Fruit fly (Drosophila melanogaster) whole organism, embryonic: ENCODE results near the gene CG14830.

ENCODE experiments used
- Ada2b ChIP-seq: fragments of 200-800 bp; sonication (Bioruptor generic); IDR thresholded peaks from 2 replicates; pipeline ENCODE4 v1.3.6; 2022; ENCODE audit warnings: missing biosample characterization, missing genetic modification characterization
- CG10462 ChIP-seq: fragments of 200-800 bp; sonication (Bioruptor generic); optimal IDR thresholded peaks from 2 replicates; lab custom pipeline; 2016; ENCODE audit warnings: missing biosample characterization, missing genetic modification characterization
- CG12299 ChIP-seq: fragments of 200-800 bp; sonication (Bioruptor generic); optimal IDR thresholded peaks from 2 replicates; lab custom pipeline; 2018; ENCODE audit warnings: missing biosample characterization, mild to moderate bottlenecking, missing genetic modification characterization
- CG13894 ChIP-seq: fragments of 200-800 bp; sonication (Bioruptor generic); optimal IDR thresholded peaks from 3 replicates; lab custom pipeline; 2018; ENCODE audit warnings: missing biosample characterization, mild to moderate bottlenecking, missing genetic modification characterization, moderate library complexity
- CG17328 ChIP-seq: fragments of 200-800 bp; sonication (Bioruptor generic); IDR thresholded peaks from 2 replicates; pipeline ENCODE4 v1.3.6; 2022; ENCODE audit warnings: missing biosample characterization, missing genetic modification characterization
- CG17359 ChIP-seq: fragments of 200-800 bp; sonication (Bioruptor generic); optimal IDR thresholded peaks from 3 replicates; lab custom pipeline; 2018; ENCODE audit warnings: missing biosample characterization, mild to moderate bottlenecking, missing genetic modification characterization, moderate library complexity
- CG17802 ChIP-seq: fragments of 200-800 bp; sonication (Bioruptor generic); optimal IDR thresholded peaks from 2 replicates; lab custom pipeline; 2018; ENCODE audit warnings: missing biosample characterization, mild to moderate bottlenecking, missing genetic modification characterization, moderate library complexity
- CG18011 ChIP-seq: fragments of 200-800 bp; sonication (Bioruptor generic); optimal IDR thresholded peaks from 2 replicates; lab custom pipeline; 2017; ENCODE audit warnings: missing biosample characterization, missing genetic modification characterization, mild to moderate bottlenecking, moderate library complexity, missing genotype
- CG18764 ChIP-seq: fragments of 200-800 bp; sonication (Bioruptor generic); optimal IDR thresholded peaks from 3 replicates; lab custom pipeline; 2016; ENCODE audit warnings: missing biosample characterization, missing genetic modification characterization
- CG32532 ChIP-seq: fragments of 200-800 bp; sonication (Bioruptor generic); IDR thresholded peaks from 2 replicates; pipeline ENCODE4 v1.3.6; 2022; ENCODE audit warnings: missing biosample characterization, missing genetic modification characterization
- CG42726 ChIP-seq: fragments of 200-800 bp; sonication (Bioruptor generic); IDR thresholded peaks from 2 replicates; pipeline ENCODE4 v1.3.6; 2022; ENCODE audit warnings: missing biosample characterization, missing genetic modification characterization; ENCODE audit not compliant: partially characterized antibody
- CG43689 ChIP-seq: fragments of 200-800 bp; sonication (Bioruptor generic); IDR thresholded peaks from 2 replicates; pipeline ENCODE4 v1.3.6; 2022; ENCODE audit warnings: missing biosample characterization, missing genetic modification characterization
- CG4707 ChIP-seq: fragments of 200-800 bp; sonication (Bioruptor generic); optimal IDR thresholded peaks from 2 replicates; lab custom pipeline; 2018; ENCODE audit warnings: missing biosample characterization, mild to moderate bottlenecking, missing genetic modification characterization, moderate library complexity
- CG6272 ChIP-seq: fragments of 200-800 bp; sonication (Bioruptor generic); IDR thresholded peaks from 2 replicates; pipeline ENCODE4 v1.3.6; 2022; ENCODE audit warnings: missing biosample characterization, missing genetic modification characterization
- CG7786 ChIP-seq: fragments of 200-800 bp; sonication (Bioruptor generic); optimal IDR thresholded peaks from 2 replicates; lab custom pipeline; 2016; ENCODE audit warnings: missing biosample characterization, missing genetic modification characterization
- CG8388 ChIP-seq: fragments of 200-800 bp; sonication (Bioruptor generic); optimal IDR thresholded peaks from 2 replicates; lab custom pipeline; 2019; ENCODE audit warnings: missing biosample characterization, mild to moderate bottlenecking, missing genetic modification characterization, moderate library complexity
- CG8765 ChIP-seq: fragments of 200-800 bp; sonication (Bioruptor generic); IDR thresholded peaks from 2 replicates; pipeline ENCODE4 v1.3.6; 2022; ENCODE audit warnings: missing biosample characterization, missing genetic modification characterization
- CG8924 ChIP-seq: fragments of 200-800 bp; optimal IDR thresholded peaks from 3 replicates; lab custom pipeline; 2019; ENCODE audit warnings: missing biosample characterization, mild to moderate bottlenecking, missing genetic modification characterization, moderate library complexity
- D19B ChIP-seq: fragments of 200-800 bp; sonication (Bioruptor generic); optimal IDR thresholded peaks from 2 replicates; lab custom pipeline; 2017; ENCODE audit warnings: missing biosample characterization, mild to moderate bottlenecking, missing genetic modification characterization
- ERR ChIP-seq: fragments of 200-800 bp; sonication (Bioruptor generic); optimal IDR thresholded peaks from 2 replicates; lab custom pipeline; 2016; ENCODE audit warnings: missing biosample characterization, missing genetic modification characterization
- Ets65A ChIP-seq: fragments of 200-800 bp; sonication (Bioruptor generic); peaks from one replicate; lab custom pipeline; 2016; ENCODE audit warnings: missing biosample characterization, missing genetic modification characterization
- Ets97D ChIP-seq: fragments of 200-800 bp; sonication (Bioruptor generic); optimal IDR thresholded peaks from 3 replicates; lab custom pipeline; 2016; ENCODE audit warnings: missing biosample characterization, missing genetic modification characterization
- Fer1 ChIP-seq: fragments of 200-800 bp; sonication (Bioruptor generic); optimal IDR thresholded peaks from 2 replicates; lab custom pipeline; 2017; ENCODE audit warnings: missing biosample characterization, mild to moderate bottlenecking, missing genetic modification characterization
- GATAe ChIP-seq: fragments of 200-800 bp; sonication (Bioruptor generic); conservative IDR thresholded peaks from 2 replicates; pipeline ENCODE4 v1.3.6; 2022; ENCODE audit warnings: missing biosample characterization, missing genetic modification characterization
- Gug ChIP-seq: fragments of 200-800 bp; sonication (Bioruptor generic); IDR thresholded peaks from 4 replicates; pipeline ENCODE4 v1.3.6; 2022; ENCODE audit warnings: missing biosample characterization, missing genetic modification characterization
- H15 ChIP-seq: fragments of 200-800 bp; sonication (Bioruptor generic); IDR thresholded peaks from 3 replicates; pipeline ENCODE4 v1.3.6; 2022; ENCODE audit warnings: missing biosample characterization, missing genetic modification characterization
- Hmr ChIP-seq: fragments of 200-800 bp; sonication (Bioruptor generic); optimal IDR thresholded peaks from 3 replicates; lab custom pipeline; 2017; ENCODE audit warnings: mild to moderate bottlenecking, missing biosample characterization, missing genetic modification reagents, missing genetic modification characterization
- Jarid2 ChIP-seq: fragments of 200-800 bp; sonication (Bioruptor generic); optimal IDR thresholded peaks from 3 replicates; lab custom pipeline; 2017; ENCODE audit warnings: mild to moderate bottlenecking, missing biosample characterization, missing genetic modification reagents, missing genetic modification characterization
- Lhr ChIP-seq: fragments of 200-800 bp; sonication (Bioruptor generic); optimal IDR thresholded peaks from 3 replicates; lab custom pipeline; 2017; ENCODE audit warnings: mild to moderate bottlenecking, missing biosample characterization, missing genetic modification reagents, missing genetic modification characterization
- Lpt ChIP-seq: fragments of >200 bp; optimal IDR thresholded peaks from 2 replicates; lab custom pipeline; 2018; ENCODE audit warnings: missing biosample characterization, missing genetic modification characterization
- NFAT ChIP-seq: fragments of 200-800 bp; sonication (Bioruptor generic); IDR thresholded peaks from 2 replicates; pipeline ENCODE4 v1.3.6; 2022; ENCODE audit warnings: missing biosample characterization, missing genetic modification characterization
- Rfx ChIP-seq: fragments of 200-800 bp; sonication (Bioruptor generic); IDR thresholded peaks from 2 replicates; pipeline ENCODE4 v1.3.6; 2022; ENCODE audit warnings: missing biosample characterization, missing genetic modification characterization
- Ssrp ChIP-seq: fragments of 200-800 bp; sonication (Bioruptor generic); optimal IDR thresholded peaks from 2 replicates; lab custom pipeline; 2018; ENCODE audit warnings: missing biosample characterization, mild to moderate bottlenecking, missing genetic modification characterization, moderate library complexity
- Xbp1 ChIP-seq: fragments of 200-800 bp; sonication (Bioruptor generic); optimal IDR thresholded peaks from 3 replicates; lab custom pipeline; 2016; ENCODE audit warnings: missing biosample characterization, mild to moderate bottlenecking, missing genetic modification characterization
- cato ChIP-seq: fragments of 200-800 bp; sonication (Bioruptor generic); optimal IDR thresholded peaks from 2 replicates; lab custom pipeline; 2016; ENCODE audit warnings: missing biosample characterization, missing genetic modification characterization, borderline replicate concordance
- chm ChIP-seq: fragments of 200-800 bp; sonication (Bioruptor generic); IDR thresholded peaks from 2 replicates; pipeline ENCODE4 v1.3.6; 2022; ENCODE audit warnings: missing biosample characterization, missing genetic modification characterization
- da ChIP-seq: fragments of 200-800 bp; sonication (Bioruptor generic); optimal IDR thresholded peaks from 2 replicates; lab custom pipeline; 2016; ENCODE audit warnings: missing biosample characterization, missing genetic modification characterization
- emc ChIP-seq: fragments of 200-800 bp; sonication (Bioruptor generic); optimal IDR thresholded peaks from 2 replicates; lab custom pipeline; 2016; ENCODE audit warnings: missing biosample characterization, missing genetic modification characterization
- en ChIP-seq: fragments of 200-800 bp; sonication (Bioruptor generic); optimal IDR thresholded peaks from 2 replicates; lab custom pipeline; 2016; ENCODE audit warnings: missing biosample characterization, missing genetic modification characterization
- lola ChIP-seq, 3 experiments: fragments of >200 bp in 2 of 3; fragments of 200-800 bp in 1 of 3; sonication (Bioruptor generic) in 1 of 3; optimal IDR thresholded peaks; 2 replicates each; lab custom pipeline; 2017 to 2019; ENCODE audit warnings: missing biosample characterization in 3 of 3, missing genetic modification characterization in 3 of 3, mild to moderate bottlenecking in 1 of 3, moderate library complexity in 1 of 3
- mld ChIP-seq: fragments of 200-800 bp; sonication (Bioruptor generic); IDR thresholded peaks from 3 replicates; pipeline ENCODE4 v1.3.6; 2022; ENCODE audit warnings: missing biosample characterization, missing genetic modification characterization; ENCODE audit not compliant: partially characterized antibody
- nerfin-2 ChIP-seq: fragments of 200-800 bp; sonication (Bioruptor generic); IDR thresholded peaks from 2 replicates; pipeline ENCODE4 v1.3.6; 2022; ENCODE audit warnings: missing biosample characterization, missing genetic modification characterization; ENCODE audit not compliant: partially characterized antibody
- salm ChIP-seq: fragments of 200-800 bp; sonication (Bioruptor generic); optimal IDR thresholded peaks from 2 replicates; lab custom pipeline; 2018; ENCODE audit warnings: missing biosample characterization, mild to moderate bottlenecking, missing genetic modification characterization
- sc ChIP-seq, 3 experiments: fragments of >200 bp in 2 of 3; fragments of 200-800 bp in 1 of 3; sonication (Bioruptor generic) in 1 of 3; optimal IDR thresholded peaks; 2 replicates in 2 of 3; 3 replicates in 1 of 3; lab custom pipeline; 2017; ENCODE audit warnings: mild to moderate bottlenecking in 1 of 3, missing biosample characterization in 1 of 3, missing genetic modification characterization in 1 of 3, missing genetic modification reagents in 1 of 3
- sens ChIP-seq: fragments of 200-800 bp; sonication (Bioruptor generic); peaks from one replicate; lab custom pipeline; 2016; ENCODE audit warnings: missing biosample characterization, missing genetic modification characterization
- sim ChIP-seq: fragments of 200-800 bp; sonication (Bioruptor generic); IDR thresholded peaks from 2 replicates; pipeline ENCODE4 v1.3.6; 2022; ENCODE audit warnings: missing biosample characterization, missing genetic modification characterization
- slbo ChIP-seq: fragments of 200-800 bp; sonication (Bioruptor generic); IDR thresholded peaks from 2 replicates; pipeline ENCODE4 v1.3.6; 2022; ENCODE audit warnings: missing biosample characterization, missing genetic modification characterization
- slp2 ChIP-seq: fragments of 200-800 bp; sonication (Bioruptor generic); optimal IDR thresholded peaks from 2 replicates; lab custom pipeline; 2016; ENCODE audit warnings: missing biosample characterization, missing genetic modification characterization
- stwl ChIP-seq: fragments of 200-800 bp; sonication (Bioruptor generic); optimal IDR thresholded peaks from 3 replicates; lab custom pipeline; 2018; ENCODE audit warnings: missing biosample characterization, mild to moderate bottlenecking, missing genetic modification characterization, moderate library complexity
- zen ChIP-seq: fragments of 200-800 bp; sonication (Bioruptor generic); optimal IDR thresholded peaks from 3 replicates; lab custom pipeline; 2018; ENCODE audit warnings: missing biosample characterization, mild to moderate bottlenecking, missing genetic modification characterization, moderate library complexity

The CG14830 gene

DNA sequence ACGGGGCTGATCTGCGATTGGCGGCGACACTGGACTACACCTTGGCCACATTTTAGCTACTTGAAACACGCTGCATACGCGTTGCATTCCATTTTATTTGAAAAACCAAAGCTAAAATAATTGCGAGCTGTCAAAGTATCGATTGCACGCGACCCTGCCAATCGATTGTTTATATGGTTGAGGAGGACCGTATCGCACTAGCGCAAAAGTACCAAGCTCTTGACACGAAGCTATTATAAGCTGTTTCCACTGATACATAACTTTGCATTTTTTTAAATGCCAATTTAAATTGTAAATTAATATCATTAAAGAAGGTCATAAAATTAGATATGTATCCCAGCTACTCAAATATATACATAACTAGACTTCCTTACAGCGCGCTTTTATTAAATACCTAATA, 14.6 kb downstream of the CG14830 start, which contains the start of gene Cdc27 (continued):
- TF ChIP-seq CG12299 (no peak), CG4707 (GFP tag; lab: Kevin White, UChicago) (no peak), Xbp1 (peak; percentile 33), ERR (GFP tag; lab: Kevin White, UChicago) (no peak), CG18764 (GFP tag; lab: Kevin White, UChicago) (peak; percentile 5), Rfx (GFP tag; lab: Robert Waterston, UW) (peak; percentile 68; the same call in 1 of the 2 replicates), CG17802 (tag; lab: Kevin White, UChicago) (peak; percentile 94), sim (GFP tag; lab: Robert Waterston, UW) (no peak), emc (GFP tag; lab: Kevin White, UChicago) (no peak), CG32532 (peak; percentile 64), sc (optimal IDR thresholded peaks at IDR 0.05; lab: Kevin White, UChicago) (no peak), sc (GFP tag; optimal IDR thresholded peaks at IDR 0.05; lab: Kevin White, UChicago) (no peak), Ada2b (GFP tag; lab: Robert Waterston, UW) (peak; percentile 43), GATAe (GFP tag; lab: Robert Waterston, UW) (no peak), Fer1 (GFP tag; lab: Kevin White, UChicago) (no peak), stwl (tag; lab: Kevin White, UChicago) (peak; percentile 67), CG6272 (no peak), sens (GFP tag; lab: Kevin White, UChicago) (peak; percentile 93), salm (tag; lab: Kevin White, UChicago) (no peak), nerfin-2 (GFP tag; lab: Robert Waterston, UW) (peak; percentile 49; the same call in 1 of the 2 replicates), Ets97D (peak; percentile 70), CG7786 (GFP tag; lab: Kevin White, UChicago) (peak; percentile 22), Jarid2 (no peak), cato (GFP tag; lab: Kevin White, UChicago) (no peak), mld (GFP tag; lab: Robert Waterston, UW) (peak; percentile 27; the same call in 1 of the 3 replicates), CG13894 (peak; percentile 44), CG8388 (GFP tag; lab: Kevin White, UChicago) (no peak), zen (tag; lab: Kevin White, UChicago) (peak; percentile 84), CG17328 (GFP tag; lab: Robert Waterston, UW) (no peak), D19B (GFP tag; lab: Kevin White, UChicago) (no peak), en (GFP tag; lab: Kevin White, UChicago) (no peak), CG8765 (GFP tag; lab: Robert Waterston, UW) (no peak), Ets65A (peak; percentile 70), slp2 (GFP tag; lab: Kevin White, UChicago) (no peak), da (GFP tag; lab: Kevin White, UChicago) (no peak), CG18011 (GFP tag; lab: Kevin White, UChicago) (peak; percentile 68), Gug (GFP tag; lab: Robert Waterston, UW) (no peak), H15 (GFP tag; lab: Robert Waterston, UW) (no peak), CG8924 (peak; percentile 57), CG43689 (GFP tag; lab: Robert Waterston, UW) (no peak), CG42726 (peak; percentile 69; the same call in 1 of the 2 replicates), Ssrp (tag; lab: Kevin White, UChicago) (peak; percentile 26), lola (GFP tag; optimal IDR thresholded peaks at IDR 0.05; lab: Kevin White, UChicago) (peak in 1 of 3 experiments; percentile 95), CG17359 (peak; percentile 23), slbo (GFP tag; lab: Robert Waterston, UW) (peak; percentile 64), chm (GFP tag; lab: Robert Waterston, UW) (no peak; the same call in 1 of the 2 replicates), Lhr (GFP tag; lab: Kevin White, UChicago) (peak; percentile 71), Lpt (GFP tag; lab: Kevin White, UChicago) (no peak), CG10462 (GFP tag; lab: Kevin White, UChicago) (no peak), Hmr (GFP tag; lab: Kevin White, UChicago) (peak; percentile 53), NFAT (peak; percentile 38; the same call in 1 of the 2 replicates)
